Worm (Caenorhabditis elegans) whole organism, early embryonic: ENCODE results near the gene K08C7.7.

Source experiments
- B0310.2 ChIP-seq: sonication (generic microtip); optimal IDR thresholded peaks from 2 replicates; lab custom pipeline; 2016; ENCODE audit warnings: mild to moderate bottlenecking, missing genetic modification characterization, missing compliant biosample characterization
- F13C5.2 ChIP-seq: sonication (generic microtip); optimal IDR thresholded peaks from 2 replicates; lab custom pipeline; 2017; ENCODE audit warnings: mild to moderate bottlenecking, missing genetic modification characterization, inconsistent platforms, missing compliant biosample characterization
- ama-1 ChIP-seq: fragments of 150-350 bp; optimal IDR thresholded peaks from 2 replicates; lab custom pipeline; 2014
- ceh-13 ChIP-seq: fragments of 200-800 bp; sonication (Bioruptor generic); optimal IDR thresholded peaks from 2 replicates; lab custom pipeline; 2018; ENCODE audit warnings: mild to moderate bottlenecking, missing genetic modification characterization, missing compliant biosample characterization
- ceh-36 ChIP-seq: sonication (generic microtip); optimal IDR thresholded peaks from 2 replicates; lab custom pipeline; 2016; ENCODE audit warnings: missing genetic modification characterization, inconsistent platforms, missing compliant biosample characterization
- hmbx-1 ChIP-seq: sonication (generic microtip); optimal IDR thresholded peaks from 2 replicates; lab custom pipeline; 2016; ENCODE audit warnings: mild to moderate bottlenecking, missing genetic modification characterization, missing compliant biosample characterization
- hmg-4 ChIP-seq: fragments of 200-800 bp; sonication (Bioruptor generic); optimal IDR thresholded peaks from 2 replicates; lab custom pipeline; 2018; ENCODE audit warnings: mild to moderate bottlenecking, missing genetic modification characterization, missing compliant biosample characterization
- hnd-1 ChIP-seq: sonication (generic microtip); optimal IDR thresholded peaks from 2 replicates; lab custom pipeline; 2016; ENCODE audit warnings: missing genetic modification characterization, missing compliant biosample characterization
- tra-4 ChIP-seq: sonication (generic microtip); optimal IDR thresholded peaks from 2 replicates; lab custom pipeline; 2017; ENCODE audit warnings: missing genetic modification characterization, missing compliant biosample characterization

DNA sequence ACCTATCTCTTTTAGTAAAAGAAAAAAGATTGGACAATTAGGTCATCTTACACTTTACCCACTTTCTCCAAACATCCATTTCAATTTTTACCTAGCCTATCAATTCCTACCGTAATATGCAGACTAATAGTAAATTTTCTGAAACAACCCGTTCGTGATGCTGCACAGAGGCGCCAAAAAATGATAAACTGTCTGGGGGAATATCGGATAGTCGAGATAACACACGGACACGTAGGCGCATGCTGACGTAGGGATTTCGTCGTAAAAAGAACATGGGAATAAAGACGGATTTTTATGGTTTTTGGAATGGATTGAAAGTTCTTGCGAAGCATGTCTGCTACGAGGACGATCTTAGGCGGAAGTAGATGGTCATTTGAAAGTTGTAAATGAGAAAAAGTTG is 47.9 kb upstream of the K08C7.7 start:
- TF ChIP-seq ama-1 (lab: Kevin White, UChicago), result no peak
- TF ChIP-seq hnd-1 (tag; lab: Kevin White, UChicago), result no peak
- TF ChIP-seq tra-4 (tag; lab: Kevin White, UChicago), result no peak
- no peak for TF ChIP-seq hmbx-1 (tag; lab: Kevin White, UChicago)
- no peak for TF ChIP-seq ceh-13 (GFP tag; lab: Kevin White, UChicago)
- no peak for TF ChIP-seq B0310.2 (tag; lab: Kevin White, UChicago)
- TF ChIP-seq hmg-4 (GFP tag; lab: Kevin White, UChicago), result no peak
- TF ChIP-seq ceh-36 (tag; lab: Kevin White, UChicago), result no peak
- no peak for TF ChIP-seq F13C5.2 (tag; lab: Kevin White, UChicago)
